Fruit fly (Drosophila melanogaster): ENCODE results near the gene Rich.
A peak's percentile ranks its signal among the peaks of the same experiment; 100 is the strongest.

Rich gene

DNA sequence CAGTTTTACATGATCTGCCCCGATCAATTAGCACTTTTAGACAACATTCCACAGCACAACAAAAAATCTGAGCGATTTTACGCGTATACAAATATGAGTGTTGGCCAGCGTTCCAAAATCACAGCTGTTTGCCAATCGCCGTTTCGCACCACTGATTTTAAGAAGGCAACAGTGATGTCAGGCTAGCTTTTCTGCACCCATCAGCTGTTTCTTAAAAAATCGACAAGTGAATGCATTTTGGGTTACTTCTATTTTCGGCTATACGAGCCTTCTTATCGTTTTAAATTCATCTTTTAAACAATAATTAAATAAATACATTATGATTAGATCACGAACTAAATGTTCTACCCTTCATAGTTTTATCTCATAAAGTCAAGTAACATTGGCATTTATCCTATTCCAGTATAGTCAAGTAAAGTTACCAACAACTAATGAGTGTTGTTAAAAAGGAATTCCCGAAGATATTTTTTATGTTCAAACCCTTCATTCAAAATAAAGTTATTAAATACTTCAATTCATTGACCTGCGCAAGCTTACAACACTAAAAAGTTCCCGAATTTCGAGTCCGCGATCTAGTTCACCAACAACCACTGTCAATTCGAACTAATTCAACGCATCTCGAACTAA lies at the start of gene Rich, which contains the start of gene Ddx1:
Gene Rich (minus strand): TSS at position 125 of the 627 bp plus-strand sequence.
Gene Ddx1 (plus strand): TSS at position 573 of the 627 bp plus-strand sequence.
- TF ChIP-seq noc (tag; optimal IDR thresholded peaks at IDR 0.05), result no peak

dm6 chr3L:22287994-22288766 lies 25.5 kb upstream of the Rich start, which contains the start of the genes Hem and IleRS:
Gene Hem (minus strand): TSS chr3L:22288195.
Gene IleRS (plus strand): TSS chr3L:22288665.
- no peak for TF ChIP-seq noc (tag; optimal IDR thresholded peaks at IDR 0.05)

dm6 chr3L:22277186-22277585 lies 14.5 kb upstream of the Rich start:
- no peak for TF ChIP-seq noc (tag; optimal IDR thresholded peaks at IDR 0.05)

DNA sequence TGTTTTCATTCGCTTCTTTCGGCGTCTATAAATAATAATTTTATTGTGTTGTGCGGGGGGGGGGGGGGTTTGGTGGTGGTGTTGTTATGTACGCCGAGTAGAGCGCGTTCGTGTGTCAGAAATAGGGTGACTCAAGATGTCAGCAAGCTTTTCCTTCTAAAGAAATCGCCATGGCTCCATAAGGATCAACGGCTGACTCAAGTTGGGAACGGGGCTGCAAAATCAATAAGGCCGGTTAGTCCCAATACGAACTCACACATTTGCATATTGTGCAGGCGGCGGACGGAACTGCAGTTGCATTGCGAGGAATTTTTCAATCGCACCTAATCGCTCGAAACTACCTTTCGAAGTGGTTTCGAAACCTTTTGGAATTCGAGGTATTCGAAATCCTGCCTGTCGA lies 13.9 kb upstream of the Rich start:
- TF ChIP-seq noc (tag; optimal IDR thresholded peaks at IDR 0.05), result no peak

DNA sequence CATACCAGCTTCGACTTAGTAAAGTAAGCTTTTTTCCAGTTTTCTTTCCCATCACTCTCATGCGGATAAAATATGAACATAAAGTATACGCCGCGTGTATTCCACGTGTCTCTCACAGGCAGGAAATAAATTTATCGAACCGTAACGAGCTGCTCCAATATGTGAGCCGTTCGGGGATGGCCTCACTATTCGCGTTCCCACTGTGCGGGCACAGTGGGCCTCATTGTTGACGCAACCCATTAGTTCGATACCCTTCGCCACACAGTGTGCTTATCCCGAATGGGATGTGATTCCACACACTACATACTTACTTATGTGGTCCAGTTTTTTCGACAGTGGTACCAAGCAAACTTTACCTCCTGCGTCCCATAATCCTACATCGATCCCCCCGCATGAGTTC lies 13.3 kb upstream of the Rich start:
- TF ChIP-seq noc (tag; optimal IDR thresholded peaks at IDR 0.05), result no peak

DNA sequence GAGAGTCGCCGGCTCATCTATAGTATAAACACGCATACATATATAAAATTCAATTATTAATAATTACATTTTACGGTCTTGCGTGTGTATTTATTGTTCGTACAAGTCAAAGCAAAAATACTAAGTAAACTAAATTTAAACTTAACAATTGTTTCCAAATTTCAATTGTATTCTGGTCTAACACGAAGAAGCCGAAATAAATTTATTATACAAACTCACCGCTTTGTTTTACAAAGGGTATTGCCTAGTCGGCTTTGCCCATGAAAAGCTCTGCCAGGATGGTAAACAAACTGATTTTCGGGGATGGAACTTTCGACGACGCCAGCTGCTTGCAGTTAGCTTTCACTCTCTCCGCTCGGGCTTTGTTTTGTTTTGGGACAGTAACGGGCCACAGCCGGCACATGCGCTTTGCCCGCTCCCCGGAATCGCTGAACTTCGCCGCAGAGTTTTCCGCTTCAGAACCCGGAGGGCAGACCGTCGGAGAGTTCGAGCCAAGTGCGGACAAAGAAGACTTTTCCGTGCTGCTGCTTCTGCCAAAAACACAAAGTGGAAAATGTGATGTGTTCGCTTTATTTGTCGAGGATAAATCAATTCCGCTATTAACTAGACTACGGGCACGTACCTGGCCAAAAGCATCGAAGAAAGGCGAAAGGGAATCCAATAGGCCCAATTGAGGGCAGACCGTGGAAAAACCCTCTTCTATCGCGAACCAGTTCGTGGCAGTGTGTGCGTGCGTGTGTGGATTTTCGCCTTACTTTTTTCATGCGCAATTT lies 11.0 kb upstream of the Rich start, which contains the start of gene Srpk79D:
Gene Srpk79D (plus strand): TSS at position 457 of the 773 bp plus-strand sequence.
- no peak for TF ChIP-seq noc (tag; optimal IDR thresholded peaks at IDR 0.05)

DNA sequence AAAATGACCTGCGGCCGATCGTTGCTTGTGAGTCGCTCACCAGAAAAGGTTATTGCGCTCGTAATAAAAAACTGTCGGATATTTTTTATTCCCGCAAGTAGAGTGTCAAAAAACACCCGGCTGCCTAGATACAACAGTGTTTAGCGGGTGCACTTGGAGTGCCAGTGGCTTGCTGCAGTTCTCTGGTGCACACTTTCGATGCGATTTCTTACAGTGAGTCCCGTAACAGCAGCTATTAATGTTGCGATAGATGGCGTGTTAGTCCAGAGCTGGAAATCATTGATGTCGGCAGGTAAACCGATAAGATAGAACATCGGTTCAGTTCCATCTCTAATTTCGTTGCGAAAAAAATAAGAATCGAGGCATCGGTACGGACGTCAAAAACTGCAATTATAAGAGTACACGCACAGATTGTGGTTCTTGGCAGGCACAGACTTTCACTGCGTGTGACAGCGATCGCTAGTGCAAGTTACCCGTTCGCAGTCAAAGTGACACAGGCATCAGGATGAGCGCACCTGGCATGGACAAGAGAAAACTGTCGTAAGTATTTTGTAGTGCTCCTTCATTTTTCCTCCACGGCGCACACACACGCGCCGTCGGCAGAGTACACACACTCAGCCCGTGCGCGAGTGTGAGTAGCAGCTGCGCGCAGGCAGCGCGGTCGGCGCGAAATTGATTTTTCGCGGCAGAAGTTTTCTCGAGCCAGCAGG lies 4.7 kb upstream of the Rich start, which contains the start of gene Csp:
Gene Csp (plus strand): TSS at position 135 of the 710 bp plus-strand sequence.
- TF ChIP-seq noc (tag; optimal IDR thresholded peaks at IDR 0.05), result peak; percentile 49

- TF ChIP-seq noc (tag; optimal IDR thresholded peaks at IDR 0.05), result no peak
Observed at dm6 chr3L:22266535-22266934, 3.8 kb upstream of the Rich start, which contains the start of gene CG11523. Gene CG11523 (minus strand): TSS chr3L:22266679.

- TF ChIP-seq noc (tag; optimal IDR thresholded peaks at IDR 0.05), result no peak
Observed at dm6 chr3L:22242241-22242640, 20.5 kb downstream of the Rich start.

- no peak for TF ChIP-seq noc (tag; optimal IDR thresholded peaks at IDR 0.05)
Observed at dm6 chr3L:22237658-22238057, 25.1 kb downstream of the Rich start.

DNA sequence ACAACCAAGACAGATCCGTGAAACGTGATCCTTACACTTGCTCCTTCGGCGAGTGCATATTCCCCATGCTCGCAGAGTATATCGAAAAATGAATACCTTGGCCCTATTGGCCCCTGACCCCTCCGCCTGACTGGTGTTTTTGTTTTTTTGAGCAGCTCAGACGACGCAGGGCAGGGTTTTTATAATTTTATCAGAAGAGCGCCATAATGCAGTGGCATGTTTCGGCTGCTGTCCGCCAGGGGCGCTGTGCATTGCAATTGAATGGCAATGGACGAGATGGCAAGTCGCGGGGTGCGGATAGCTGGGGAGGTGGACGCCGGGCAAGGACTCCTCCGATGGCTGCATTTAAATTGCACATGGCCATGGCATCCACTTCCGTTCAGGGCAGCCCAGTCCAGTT lies 39.6 kb downstream of the Rich start:
- no peak for TF ChIP-seq noc (tag; optimal IDR thresholded peaks at IDR 0.05)

DNA sequence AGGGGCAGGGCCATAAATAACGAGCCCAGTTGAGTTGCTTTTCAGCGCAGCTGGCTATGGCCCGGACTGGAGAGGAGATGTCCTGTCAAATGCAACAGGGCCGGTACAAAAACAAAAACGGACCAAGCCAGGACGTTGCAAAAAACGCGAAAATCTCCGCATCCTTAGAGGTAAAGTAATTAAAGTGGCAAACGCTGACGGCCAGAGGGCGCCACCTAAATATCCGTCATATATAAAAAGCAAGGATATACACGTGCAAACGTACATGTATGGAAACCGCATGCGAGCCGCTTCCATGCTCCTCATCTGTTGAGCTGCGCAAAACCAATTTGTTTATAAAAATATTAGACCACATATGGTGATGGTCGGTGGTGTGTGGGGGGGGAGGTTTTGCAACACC lies 48.0 kb downstream of the Rich start:
- TF ChIP-seq noc (tag; optimal IDR thresholded peaks at IDR 0.05), result no peak

DNA sequence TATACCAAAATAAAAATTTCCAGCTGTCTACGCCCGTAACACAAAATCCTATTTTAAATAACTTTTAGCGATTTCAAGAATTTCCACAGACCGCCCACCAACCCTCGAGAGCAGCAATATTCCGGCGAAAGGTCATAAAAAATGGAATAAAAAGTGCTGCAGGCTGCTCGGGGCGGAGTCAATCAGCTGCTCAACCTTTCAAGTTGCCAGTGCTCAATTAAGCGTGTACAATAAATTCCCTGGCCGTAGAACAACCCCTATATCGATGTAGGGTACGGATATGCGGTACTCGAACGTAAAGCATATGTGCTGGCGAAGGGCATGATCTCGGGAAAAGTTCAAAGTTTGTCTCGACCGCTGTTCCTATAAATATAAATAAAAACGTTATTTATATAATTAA lies 53.1 kb downstream of the Rich start:
- no peak for TF ChIP-seq noc (tag; optimal IDR thresholded peaks at IDR 0.05)

Measured in whole organism, larva.